Fruit fly (Drosophila melanogaster): ENCODE data around the gene CG14710.

Gene CG14710

dm6 chr3R:11628416-11629041 is 8.6 kb downstream of the CG14710 start, which contains the start of gene CG14712 (continued):
- no peak for TF ChIP-seq kah (GFP tag; optimal IDR thresholded peaks at IDR 0.05)
- peak; percentile 67 for TF ChIP-seq lilli (GFP tag; optimal IDR thresholded peaks at IDR 0.05)
- TF ChIP-seq CG7745 (tag; optimal IDR thresholded peaks at IDR 0.05): no peak
- no peak for TF ChIP-seq CG1233 (GFP tag; optimal IDR thresholded peaks at IDR 0.05)
- no peak for TF ChIP-seq CG4854 (GFP tag; optimal IDR thresholded peaks at IDR 0.05)
- no peak for TF ChIP-seq prd (optimal IDR thresholded peaks at IDR 0.05)
- TF ChIP-seq prd (GFP tag; IDR thresholded peaks at IDR 0.05): no peak
- peak; percentile 13 for TF ChIP-seq CG33213 (GFP tag; optimal IDR thresholded peaks at IDR 0.05)
- no peak for TF ChIP-seq CG11504 (tag; optimal IDR thresholded peaks at IDR 0.05)
- peak in 1 of 2 experiments; percentile 51 for TF ChIP-seq crp (GFP tag; optimal IDR thresholded peaks at IDR 0.05)
- peak; percentile 50; the same call in 2 of the 3 replicates for TF ChIP-seq CG14860 (GFP tag; IDR thresholded peaks at IDR 0.05; ENCODE audit: partially characterized antibody)
- no peak for TF ChIP-seq wdn (GFP tag; IDR thresholded peaks at IDR 0.05)
- TF ChIP-seq Rx (GFP tag; IDR thresholded peaks at IDR 0.05): no peak
- TF ChIP-seq chinmo (GFP tag; IDR thresholded peaks at IDR 0.05; ENCODE audit: partially characterized antibody): 0 out of 4 replicates have a peak, but pooled peaks have one; percentile 66
- no peak for TF ChIP-seq CG12236 (GFP tag; optimal IDR thresholded peaks at IDR 0.05)
- TF ChIP-seq CG1529 (GFP tag; optimal IDR thresholded peaks at IDR 0.05): no peak
- TF ChIP-seq sqz (GFP tag; optimal IDR thresholded peaks at IDR 0.05): no peak
- peak; percentile 49 for TF ChIP-seq Max (GFP tag; optimal IDR thresholded peaks at IDR 0.05)
- TF ChIP-seq CG31224 (GFP tag; IDR thresholded peaks at IDR 0.05): no peak
- TF ChIP-seq CG6689 (GFP tag; IDR thresholded peaks at IDR 0.05): no peak
- no peak for TF ChIP-seq BtbVII (GFP tag; optimal IDR thresholded peaks at IDR 0.05)
- TF ChIP-seq CG1832 (GFP tag; optimal IDR thresholded peaks at IDR 0.05): no peak
- no peak for TF ChIP-seq h (optimal IDR thresholded peaks at IDR 0.05)
- no peak for TF ChIP-seq gem (tag; optimal IDR thresholded peaks at IDR 0.05)
- TF ChIP-seq inv (GFP tag; IDR thresholded peaks at IDR 0.05; ENCODE audit: partially characterized antibody): peak; percentile 45; the same call in 1 of the 2 replicates
- no peak for TF ChIP-seq unpg (GFP tag; optimal IDR thresholded peaks at IDR 0.05)
- TF ChIP-seq B-H2 (GFP tag; optimal IDR thresholded peaks at IDR 0.05): peak; percentile 48
- no peak for TF ChIP-seq CG7271 (tag; optimal IDR thresholded peaks at IDR 0.05)
- TF ChIP-seq salm (tag; optimal IDR thresholded peaks at IDR 0.05): no peak
- TF ChIP-seq CG7372 (GFP tag; IDR thresholded peaks at IDR 0.05): no peak
- TF ChIP-seq Mrtf (GFP tag; IDR thresholded peaks at IDR 0.05): no peak
- TF ChIP-seq al (GFP tag; IDR thresholded peaks at IDR 0.05): no peak
- TF ChIP-seq hkb (optimal IDR thresholded peaks at IDR 0.05): no peak
- peak; percentile 46 for TF ChIP-seq hkb (GFP tag; IDR thresholded peaks at IDR 0.05)
- TF ChIP-seq lab (GFP tag; optimal IDR thresholded peaks at IDR 0.05): no peak
- TF ChIP-seq Gug (GFP tag; IDR thresholded peaks at IDR 0.05): no peak
- TF ChIP-seq CG6654 (GFP tag; optimal IDR thresholded peaks at IDR 0.05): no peak
- TF ChIP-seq pnt (GFP tag; optimal IDR thresholded peaks at IDR 0.05): no peak
- TF ChIP-seq gcm2 (GFP tag; optimal IDR thresholded peaks at IDR 0.05): no peak
- TF ChIP-seq CG14050 (GFP tag; IDR thresholded peaks at IDR 0.05): no peak
- TF ChIP-seq CG7556 (GFP tag; optimal IDR thresholded peaks at IDR 0.05): no peak
- TF ChIP-seq CG10321 (GFP tag; IDR thresholded peaks at IDR 0.05): no peak
- peak; percentile 11 for TF ChIP-seq Fer1 (GFP tag; optimal IDR thresholded peaks at IDR 0.05)
- TF ChIP-seq sd (tag; optimal IDR thresholded peaks at IDR 0.05): no peak
- TF ChIP-seq CG2199 (GFP tag; IDR thresholded peaks at IDR 0.05): no peak
- no peak for TF ChIP-seq shn (GFP tag; optimal IDR thresholded peaks at IDR 0.05)
- TF ChIP-seq yki (optimal IDR thresholded peaks at IDR 0.05): no peak
- TF ChIP-seq BEAF-32 (GFP tag; optimal IDR thresholded peaks at IDR 0.05): peak; percentile 66
- TF ChIP-seq Ravus (GFP tag; IDR thresholded peaks at IDR 0.05): no peak
- peak; percentile 72 for TF ChIP-seq phol (tag; optimal IDR thresholded peaks at IDR 0.05)
- TF ChIP-seq Hr51 (GFP tag; optimal IDR thresholded peaks at IDR 0.05): peak in 1 of 2 experiments; percentile 36
